Fruit fly (Drosophila melanogaster) whole organism, embryonic: ENCODE measurements around the gene CG17906.

Experiments
- BEAF-32 ChIP-seq: fragments of 200-800 bp; sonication (Bioruptor generic); optimal IDR thresholded peaks from 3 replicates; lab custom pipeline; 2017; ENCODE audit warnings: missing biosample characterization, missing genetic modification characterization, mild to moderate bottlenecking, moderate library complexity, missing genetic modification reagents
- CG1024 ChIP-seq: fragments of 200-800 bp; sonication (Bioruptor generic); IDR thresholded peaks from 2 replicates; pipeline ENCODE4 v1.3.6; 2022; ENCODE audit warnings: missing biosample characterization, missing genetic modification characterization
- CG10543 ChIP-seq: fragments of 200-800 bp; sonication (Bioruptor generic); optimal IDR thresholded peaks from 3 replicates; lab custom pipeline; 2017; ENCODE audit warnings: missing biosample characterization, mild to moderate bottlenecking, missing genetic modification characterization, moderate library complexity
- CG12236 ChIP-seq: fragments of 200-800 bp; sonication (Bioruptor generic); optimal IDR thresholded peaks from 2 replicates; lab custom pipeline; 2016; ENCODE audit warnings: missing biosample characterization, missing genetic modification characterization
- CG12744 ChIP-seq: fragments of 200-800 bp; sonication (Bioruptor generic); optimal IDR thresholded peaks from 2 replicates; lab custom pipeline; 2016; ENCODE audit warnings: missing biosample characterization, missing genetic modification characterization
- CG13894 ChIP-seq: fragments of 200-800 bp; sonication (Bioruptor generic); optimal IDR thresholded peaks from 3 replicates; lab custom pipeline; 2018; ENCODE audit warnings: missing biosample characterization, mild to moderate bottlenecking, missing genetic modification characterization, moderate library complexity
- CG1647 ChIP-seq: fragments of 200-800 bp; sonication (Bioruptor generic); optimal IDR thresholded peaks from 3 replicates; lab custom pipeline; 2016; ENCODE audit warnings: missing biosample characterization, missing genetic modification characterization
- CG18262 ChIP-seq: fragments of 200-800 bp; optimal IDR thresholded peaks from 3 replicates; lab custom pipeline; 2019; ENCODE audit warnings: missing biosample characterization, mild to moderate bottlenecking, missing genetic modification characterization, moderate library complexity
- CG18599 ChIP-seq: fragments of 200-800 bp; sonication (Bioruptor generic); optimal IDR thresholded peaks from 3 replicates; lab custom pipeline; 2017; ENCODE audit warnings: missing biosample characterization, missing genetic modification characterization, mild to moderate bottlenecking, moderate library complexity, missing genetic modification reagents
- CG18764 ChIP-seq: fragments of 200-800 bp; sonication (Bioruptor generic); optimal IDR thresholded peaks from 3 replicates; lab custom pipeline; 2016; ENCODE audit warnings: missing biosample characterization, missing genetic modification characterization
- CG2199 ChIP-seq: fragments of 200-800 bp; sonication (Bioruptor generic); IDR thresholded peaks from 3 replicates; pipeline ENCODE4 v1.3.6; 2022; ENCODE audit warnings: missing biosample characterization, missing genetic modification characterization
- CG30020 ChIP-seq: fragments of 200-800 bp; optimal IDR thresholded peaks from 2 replicates; lab custom pipeline; 2019; ENCODE audit warnings: missing biosample characterization, mild to moderate bottlenecking, missing genetic modification characterization, moderate library complexity
- CG4404 ChIP-seq: fragments of 200-800 bp; sonication (Bioruptor generic); IDR thresholded peaks from 2 replicates; pipeline ENCODE4 v1.3.6; 2022; ENCODE audit warnings: missing biosample characterization, missing genetic modification characterization
- CG5180 ChIP-seq: fragments of 200-800 bp; sonication (Bioruptor generic); optimal IDR thresholded peaks from 3 replicates; lab custom pipeline; 2017; ENCODE audit warnings: missing biosample characterization, missing genetic modification characterization, mild to moderate bottlenecking, moderate library complexity, missing genetic modification reagents
- CG6765 ChIP-seq: fragments of 200-800 bp; sonication (Bioruptor generic); optimal IDR thresholded peaks from 3 replicates; lab custom pipeline; 2017; ENCODE audit warnings: missing biosample characterization, mild to moderate bottlenecking, missing genetic modification characterization
- CG7357 ChIP-seq: fragments of 200-800 bp; sonication (Bioruptor generic); IDR thresholded peaks from 3 replicates; pipeline ENCODE4 v1.3.6; 2022; ENCODE audit warnings: missing biosample characterization, missing genetic modification characterization
- CG9215 ChIP-seq: fragments of 200-800 bp; sonication (Bioruptor generic); IDR thresholded peaks from 2 replicates; pipeline ENCODE4 v1.3.6; 2022; ENCODE audit warnings: missing biosample characterization, missing genetic modification characterization
- CG9817 ChIP-seq: fragments of 200-800 bp; sonication (Bioruptor generic); optimal IDR thresholded peaks from 2 replicates; lab custom pipeline; 2018; ENCODE audit warnings: missing biosample characterization, mild to moderate bottlenecking, missing genetic modification characterization, moderate library complexity
- CoRest ChIP-seq: fragments of 200-800 bp; sonication (Bioruptor generic); optimal IDR thresholded peaks from 3 replicates; lab custom pipeline; 2018; ENCODE audit warnings: missing biosample characterization, mild to moderate bottlenecking, missing genetic modification characterization, moderate library complexity
- Deaf1 ChIP-seq: fragments of 200-800 bp; optimal IDR thresholded peaks from 3 replicates; lab custom pipeline; 2019; ENCODE audit warnings: missing biosample characterization, mild to moderate bottlenecking, missing genetic modification characterization, moderate library complexity
- E2f2 ChIP-seq: fragments of 200-800 bp; sonication (Bioruptor generic); IDR thresholded peaks from 2 replicates; pipeline ENCODE4 v1.3.6; 2022; ENCODE audit warnings: missing biosample characterization, missing genetic modification characterization
- Ets65A ChIP-seq: fragments of 200-800 bp; sonication (Bioruptor generic); peaks from one replicate; lab custom pipeline; 2016; ENCODE audit warnings: missing biosample characterization, missing genetic modification characterization
- Hey ChIP-seq: fragments of 200-800 bp; sonication (Bioruptor generic); optimal IDR thresholded peaks from 3 replicates; lab custom pipeline; 2018; ENCODE audit warnings: missing biosample characterization, mild to moderate bottlenecking, missing genetic modification characterization
- HmgZ ChIP-seq: fragments of 200-800 bp; sonication (Bioruptor generic); optimal IDR thresholded peaks from 2 replicates; lab custom pipeline; 2018; ENCODE audit warnings: missing biosample characterization, mild to moderate bottlenecking, missing genetic modification characterization
- Hmx ChIP-seq: fragments of 200-800 bp; sonication (Bioruptor generic); optimal IDR thresholded peaks from 2 replicates; lab custom pipeline; 2016; ENCODE audit warnings: missing biosample characterization, missing genetic modification characterization
- Jarid2 ChIP-seq: fragments of 200-800 bp; sonication (Bioruptor generic); optimal IDR thresholded peaks from 3 replicates; lab custom pipeline; 2017; ENCODE audit warnings: mild to moderate bottlenecking, missing biosample characterization, missing genetic modification reagents, missing genetic modification characterization
- MBD-R2 ChIP-seq: fragments of 200-800 bp; sonication (Bioruptor generic); IDR thresholded peaks from 2 replicates; pipeline ENCODE4 v1.3.6; 2022; ENCODE audit warnings: missing biosample characterization, missing genetic modification characterization
- Pdp1 ChIP-seq, 2 experiments: fragments of 200-800 bp; sonication (Bioruptor generic); optimal IDR thresholded peaks; 3 replicates each; lab custom pipeline; 2016; ENCODE audit warnings: missing biosample characterization in 2 of 2, missing genetic modification characterization in 2 of 2, mild to moderate bottlenecking in 1 of 2, moderate library complexity in 1 of 2
- Poxn ChIP-seq: fragments of 200-800 bp; sonication (Bioruptor generic); IDR thresholded peaks from 2 replicates; pipeline ENCODE4 v1.3.6; 2022; ENCODE audit warnings: missing biosample characterization, missing genetic modification characterization
- Xrp1 ChIP-seq: fragments of 200-800 bp; sonication (Bioruptor generic); IDR thresholded peaks from 2 replicates; pipeline ENCODE4 v1.3.6; 2022; ENCODE audit warnings: missing biosample characterization, missing genetic modification characterization
- ase ChIP-seq: fragments of 200-800 bp; sonication (Bioruptor generic); IDR thresholded peaks from 3 replicates; pipeline ENCODE4 v1.3.6; 2022; ENCODE audit warnings: missing biosample characterization, missing genetic modification characterization
- br ChIP-seq: fragments of >200 bp; optimal IDR thresholded peaks from 2 replicates; lab custom pipeline; 2017
- bsh ChIP-seq, 2 experiments: fragments of 200-800 bp; sonication (Bioruptor generic); optimal IDR thresholded peaks; 2 replicates each; lab custom pipeline; 2017 to 2018; ENCODE audit warnings: mild to moderate bottlenecking in 2 of 2, missing biosample characterization in 2 of 2, missing genetic modification characterization in 2 of 2, moderate library complexity in 1 of 2
- cg ChIP-seq: fragments of 200-800 bp; sonication (Bioruptor generic); optimal IDR thresholded peaks from 3 replicates; lab custom pipeline; 2019; ENCODE audit warnings: missing biosample characterization, mild to moderate bottlenecking, missing genetic modification characterization, moderate library complexity
- corto ChIP-seq: fragments of 200-800 bp; sonication (Bioruptor generic); optimal IDR thresholded peaks from 2 replicates; lab custom pipeline; 2016; ENCODE audit warnings: missing biosample characterization, mild to moderate bottlenecking, missing genetic modification characterization, moderate library complexity
- crol ChIP-seq: fragments of 200-800 bp; sonication (Bioruptor generic); IDR thresholded peaks from 2 replicates; pipeline ENCODE4 v1.3.6; 2022; ENCODE audit warnings: missing biosample characterization, missing genetic modification characterization
- cwo ChIP-seq: fragments of 200-800 bp; sonication (Bioruptor generic); optimal IDR thresholded peaks from 3 replicates; lab custom pipeline; 2017; ENCODE audit warnings: missing biosample characterization, missing genetic modification characterization, mild to moderate bottlenecking, moderate library complexity, missing genetic modification reagents
- dmrt99B ChIP-seq: fragments of 200-800 bp; sonication (Bioruptor generic); optimal IDR thresholded peaks from 2 replicates; lab custom pipeline; 2018; ENCODE audit warnings: missing biosample characterization, mild to moderate bottlenecking, missing genetic modification characterization, moderate library complexity
- esg ChIP-seq: fragments of 200-800 bp; sonication (Bioruptor generic); conservative IDR thresholded peaks from 2 replicates; pipeline ENCODE4 v1.3.6; 2022; ENCODE audit warnings: missing biosample characterization, missing genetic modification characterization
- fru ChIP-seq: fragments of >200 bp; optimal IDR thresholded peaks from 2 replicates; lab custom pipeline; 2017
- hkb ChIP-seq, 2 experiments: fragments of 200-800 bp in 1 of 2; fragments of >200 bp in 1 of 2; sonication (Bioruptor generic) in 1 of 2; IDR thresholded peaks in 1 of 2; optimal IDR thresholded peaks in 1 of 2; 2 replicates each; pipeline versions ENCODE4 v1.3.6 to Lab custom; 2017 to 2022; ENCODE audit warnings: missing biosample characterization in 1 of 2, missing genetic modification characterization in 1 of 2
- ind ChIP-seq: fragments of 200-800 bp; sonication (Bioruptor generic); optimal IDR thresholded peaks from 3 replicates; lab custom pipeline; 2016; ENCODE audit warnings: missing biosample characterization, missing genetic modification characterization
- jumu ChIP-seq: fragments of 200-800 bp; sonication (Bioruptor generic); optimal IDR thresholded peaks from 3 replicates; lab custom pipeline; 2016; ENCODE audit warnings: missing biosample characterization, missing genetic modification characterization
- lab ChIP-seq: fragments of 200-800 bp; sonication (Bioruptor generic); optimal IDR thresholded peaks from 3 replicates; lab custom pipeline; 2017; ENCODE audit warnings: missing biosample characterization, missing genetic modification characterization, mild to moderate bottlenecking, moderate library complexity, missing genetic modification reagents
- lbe ChIP-seq: fragments of 200-800 bp; sonication (Bioruptor generic); optimal IDR thresholded peaks from 2 replicates; lab custom pipeline; 2016; ENCODE audit warnings: missing biosample characterization, mild to moderate bottlenecking, missing genetic modification characterization
- nom ChIP-seq: fragments of 200-800 bp; sonication (Bioruptor generic); optimal IDR thresholded peaks from 2 replicates; lab custom pipeline; 2017; ENCODE audit warnings: missing biosample characterization, missing genetic modification characterization, mild to moderate bottlenecking, moderate library complexity, missing genetic modification reagents
- sc ChIP-seq, 3 experiments: fragments of >200 bp in 2 of 3; fragments of 200-800 bp in 1 of 3; sonication (Bioruptor generic) in 1 of 3; optimal IDR thresholded peaks; 2 replicates in 2 of 3; 3 replicates in 1 of 3; lab custom pipeline; 2017; ENCODE audit warnings: mild to moderate bottlenecking in 1 of 3, missing biosample characterization in 1 of 3, missing genetic modification characterization in 1 of 3, missing genetic modification reagents in 1 of 3
- sd ChIP-seq: fragments of 200-800 bp; sonication (Bioruptor generic); optimal IDR thresholded peaks from 3 replicates; lab custom pipeline; 2018; ENCODE audit warnings: missing biosample characterization, mild to moderate bottlenecking, missing genetic modification characterization, moderate library complexity
- sug ChIP-seq: fragments of 200-800 bp; optimal IDR thresholded peaks from 2 replicates; lab custom pipeline; 2019; ENCODE audit warnings: missing biosample characterization, mild to moderate bottlenecking, missing genetic modification characterization, moderate library complexity
- wdn ChIP-seq: fragments of 200-800 bp; sonication (Bioruptor generic); IDR thresholded peaks from 2 replicates; pipeline ENCODE4 v1.3.6; 2022; ENCODE audit warnings: missing biosample characterization, missing genetic modification characterization

Gene CG17906

DNA sequence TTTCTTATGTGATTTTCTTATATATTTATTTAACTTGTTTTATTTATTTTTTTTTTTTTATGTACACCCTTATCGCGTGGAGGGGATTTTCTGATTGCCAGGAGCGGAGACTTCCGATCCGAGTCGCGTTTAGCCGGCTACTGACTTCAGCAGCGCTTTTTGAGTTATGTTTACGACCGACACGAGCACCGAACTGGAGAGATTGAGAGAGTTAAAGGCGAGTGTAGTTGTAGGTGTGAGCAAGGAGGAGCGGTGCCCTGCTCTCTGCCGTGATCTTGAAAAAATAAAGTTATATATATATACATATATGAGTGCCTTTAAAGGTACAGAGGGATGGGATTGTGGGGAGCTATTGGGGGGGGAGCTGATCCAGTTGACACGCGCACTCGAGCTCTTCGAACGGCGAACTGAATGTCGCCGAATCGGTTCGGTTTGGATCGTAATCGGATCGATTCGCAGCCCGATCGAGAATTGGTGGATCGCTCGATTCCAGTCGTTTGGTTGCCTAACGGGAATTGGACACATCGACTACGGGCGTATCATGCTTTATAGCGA is 5.1 kb upstream of the CG17906 start, which contains the start of gene rost:
rost (minus strand) TSS at position 503 of the 555 bp plus-strand sequence.
- no peak for TF ChIP-seq CG1024 (GFP tag; lab: Robert Waterston, UW)
- TF ChIP-seq HmgZ = peak; percentile 44
- TF ChIP-seq E2f2 (GFP tag; lab: Robert Waterston, UW) = no peak
- TF ChIP-seq MBD-R2 (GFP tag; lab: Robert Waterston, UW) = 0 out of 2 replicates have a peak, but pooled peaks have one; percentile 7
- TF ChIP-seq sug (tag; lab: Kevin White, UChicago) = peak; percentile 86
- no peak for TF ChIP-seq hkb (optimal IDR thresholded peaks at IDR 0.05; lab: Kevin White, UChicago)
- TF ChIP-seq hkb (GFP tag; IDR thresholded peaks at IDR 0.05; lab: Robert Waterston, UW) = no peak
- TF ChIP-seq lbe (GFP tag; lab: Kevin White, UChicago) = peak; percentile 54
- TF ChIP-seq CG10543 (GFP tag; lab: Kevin White, UChicago) = peak; percentile 75
- no peak for TF ChIP-seq CG9215 (GFP tag; lab: Robert Waterston, UW)
- peak; percentile 49 for TF ChIP-seq CG18599
- TF ChIP-seq CG18262 = no peak
- no peak for TF ChIP-seq ind (GFP tag; lab: Kevin White, UChicago)
- TF ChIP-seq sd = peak; percentile 3
- TF ChIP-seq Poxn (GFP tag; lab: Robert Waterston, UW) = no peak
- TF ChIP-seq CG30020 (tag; lab: Kevin White, UChicago) = no peak
- no peak for TF ChIP-seq wdn (GFP tag; lab: Robert Waterston, UW)
- peak; percentile 41 for TF ChIP-seq Jarid2 (GFP tag; lab: Kevin White, UChicago)
- no peak for TF ChIP-seq Xrp1 (GFP tag; lab: Robert Waterston, UW)
- no peak for TF ChIP-seq CG7357
- TF ChIP-seq CG9817 (tag; lab: Kevin White, UChicago) = no peak
- no peak for TF ChIP-seq dmrt99B (tag; lab: Kevin White, UChicago)
- no peak for TF ChIP-seq BEAF-32 (GFP tag; lab: Kevin White, UChicago)
- no peak for TF ChIP-seq ase (GFP tag; lab: Robert Waterston, UW)
- TF ChIP-seq CG13894 = peak; percentile 46
- no peak for TF ChIP-seq fru (lab: Kevin White, UChicago)
- peak; percentile 60 for TF ChIP-seq crol (GFP tag; lab: Robert Waterston, UW)
- no peak for TF ChIP-seq CG18764 (GFP tag; lab: Kevin White, UChicago)
- TF ChIP-seq Ets65A (GFP tag; lab: Kevin White, UChicago) = no peak
- no peak for TF ChIP-seq Hmx (GFP tag; lab: Kevin White, UChicago)
- TF ChIP-seq cg (GFP tag; lab: Kevin White, UChicago) = peak; percentile 22
- TF ChIP-seq sc (optimal IDR thresholded peaks at IDR 0.05; lab: Kevin White, UChicago) = no peak
- TF ChIP-seq sc (GFP tag; optimal IDR thresholded peaks at IDR 0.05; lab: Kevin White, UChicago) = no peak
- no peak for TF ChIP-seq bsh (GFP tag; optimal IDR thresholded peaks at IDR 0.05; lab: Kevin White, UChicago)
- no peak for TF ChIP-seq CoRest
- peak; percentile 25 for TF ChIP-seq lab (GFP tag; lab: Kevin White, UChicago)
- TF ChIP-seq Deaf1 (tag; lab: Kevin White, UChicago) = peak; percentile 94
- peak; percentile 40 for TF ChIP-seq cwo (GFP tag; lab: Kevin White, UChicago)
- TF ChIP-seq esg (GFP tag; lab: Robert Waterston, UW) = no peak
- peak; percentile 77 for TF ChIP-seq CG5180 (GFP tag; lab: Kevin White, UChicago)
- no peak for TF ChIP-seq CG6765 (GFP tag; lab: Kevin White, UChicago)
- 0 out of 3 replicates have a peak, but pooled peaks have one; percentile 22 for TF ChIP-seq CG2199 (GFP tag; lab: Robert Waterston, UW)
- no peak for TF ChIP-seq br (lab: Kevin White, UChicago)
- peak; percentile 57 for TF ChIP-seq nom
- no peak for TF ChIP-seq jumu
- no peak for TF ChIP-seq CG4404
- TF ChIP-seq CG12236 = no peak
- peak in 1 of 2 experiments; percentile 69 for TF ChIP-seq Pdp1 (GFP tag; optimal IDR thresholded peaks at IDR 0.05; lab: Kevin White, UChicago)
- TF ChIP-seq Hey (tag; lab: Kevin White, UChicago) = peak; percentile 82
- peak; percentile 51 for TF ChIP-seq corto (GFP tag; lab: Kevin White, UChicago)
- TF ChIP-seq CG12744 (GFP tag; lab: Kevin White, UChicago) = no peak
- TF ChIP-seq CG1647 (GFP tag; lab: Kevin White, UChicago) = no peak
